Fruit fly (Drosophila melanogaster) whole organism: Measurements from ENCODE around the gene CG31204.

Experiments used
- CG8478 ChIP-seq: fragments of >200 bp; optimal IDR thresholded peaks from 2 replicates; lab custom pipeline; 2018; ENCODE audit warnings: inconsistent platforms
- Dll ChIP-seq: fragments of >200 bp; optimal IDR thresholded peaks from 2 replicates; lab custom pipeline; 2017
- EcR ChIP-seq, 2 experiments: fragments of >200 bp; optimal IDR thresholded peaks; 2 replicates each; lab custom pipeline; 2017; ENCODE audit warnings: missing biosample characterization in 2 of 2, missing genetic modification characterization in 2 of 2, missing genetic modification reagents in 2 of 2
- pan ChIP-seq: fragments of >200 bp; optimal IDR thresholded peaks from 2 replicates; lab custom pipeline; 2017
- psq ChIP-seq: fragments of >200 bp; optimal IDR thresholded peaks from 2 replicates; lab custom pipeline; 2017
- usp ChIP-seq: fragments of >200 bp; optimal IDR thresholded peaks from 2 replicates; lab custom pipeline; 2017; ENCODE audit warnings: missing biosample characterization, missing genetic modification characterization, mixed read lengths

DNA sequence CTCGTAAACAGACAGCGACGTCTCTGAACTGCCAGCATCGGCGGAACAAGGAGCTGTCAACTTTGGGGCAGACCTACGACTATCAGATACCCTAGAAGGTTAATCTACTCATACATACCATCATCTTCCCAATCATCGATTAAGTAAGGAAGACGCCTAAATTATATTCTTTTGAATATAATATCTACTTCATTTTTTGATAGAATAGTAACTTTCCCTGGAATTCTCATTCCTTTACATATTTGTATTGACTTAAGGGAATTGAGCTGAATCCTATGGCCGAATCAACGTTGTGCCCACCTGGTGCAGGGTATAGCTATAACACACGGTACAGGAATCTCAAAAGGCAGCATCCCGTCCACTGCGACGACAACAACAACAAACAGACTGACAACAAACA lies 46.7 kb downstream of the CG31204 start:
- TF ChIP-seq pan (peak; percentile 53), CG8478 (no peak), Dll (lab: Kevin White, UChicago) (no peak), psq (no peak), EcR (GFP tag; optimal IDR thresholded peaks at IDR 0.05; lab: Kevin White, UChicago) (no peak), usp (no peak)
